Worm (Caenorhabditis elegans): ENCODE measurements around the gene srd-30.

Gene srd-30

ce11 chrV:7624152-7624551 lies 5.5 kb upstream of the srd-30 start, which contains the start of gene C50E3.13:
Gene C50E3.13, minus strand, starts transcription at chrV:7624252.
- TF ChIP-seq aptf-3 (GFP tag; IDR thresholded peaks at IDR 0.05) (no peak), rcor-1 (GFP tag; IDR thresholded peaks at IDR 0.05) (no peak), sea-2 (GFP tag; IDR thresholded peaks at IDR 0.05) (no peak), F57C9.4 (tag; optimal IDR thresholded peaks at IDR 0.05) (no peak), lag-1 (GFP tag; IDR thresholded peaks at IDR 0.05) (no peak), T07F8.4 (tag; optimal IDR thresholded peaks at IDR 0.05) (no peak), let-607 (tag; optimal IDR thresholded peaks at IDR 0.05) (no peak), egl-18 (GFP tag; IDR thresholded peaks at IDR 0.05) (no peak), F33H1.4 (GFP tag; IDR thresholded peaks at IDR 0.05) (no peak), tlf-1 (GFP tag; optimal IDR thresholded peaks at IDR 0.05) (no peak)

- TF ChIP-seq let-607 (tag; optimal IDR thresholded peaks at IDR 0.05) (no peak), pha-4 (tag; optimal IDR thresholded peaks at IDR 0.05) (no peak), F49E8.2 (tag; optimal IDR thresholded peaks at IDR 0.05; ENCODE audit: insufficient read depth) (no peak), egl-18 (GFP tag; IDR thresholded peaks at IDR 0.05) (no peak), cebp-2 (GFP tag; IDR thresholded peaks at IDR 0.05) (no peak), hlh-26 (GFP tag; conservative IDR thresholded peaks at IDR 0.05) (no peak), Y56A3A.18 (GFP tag; IDR thresholded peaks at IDR 0.05) (no peak), attf-3 (GFP tag; conservative IDR thresholded peaks at IDR 0.05) (no peak), attf-6 (GFP tag; IDR thresholded peaks at IDR 0.05) (no peak), rpc-1 (optimal IDR thresholded peaks at IDR 0.05) (no peak), rpc-1 (tag; optimal IDR thresholded peaks at IDR 0.05) (no peak)
These were observed 5.0 kb upstream of the srd-30 start, which contains the start of gene grsp-4 for ce11 chrV:7624652-7625051. Gene grsp-4, plus strand, starts transcription at chrV:7624952.

- TF ChIP-seq unc-62 (GFP tag; optimal IDR thresholded peaks at IDR 0.05) (no peak), egl-44 (GFP tag; IDR thresholded peaks at IDR 0.05) (no peak), ztf-6 (GFP tag; IDR thresholded peaks at IDR 0.05) (no peak), lir-1 (GFP tag; conservative IDR thresholded peaks at IDR 0.05) (no peak), lag-1 (GFP tag; IDR thresholded peaks at IDR 0.05) (no peak), F23B12.7 (tag; optimal IDR thresholded peaks at IDR 0.05; ENCODE audit: insufficient read depth) (no peak), cebp-1 (GFP tag; IDR thresholded peaks at IDR 0.05) (no peak), cebp-1 (tag; optimal IDR thresholded peaks at IDR 0.05) (no peak), snpc-3.4 (tag; optimal IDR thresholded peaks at IDR 0.05) (no peak), unc-130 (GFP tag; optimal IDR thresholded peaks at IDR 0.05) (no peak), ceh-58 (GFP tag; IDR thresholded peaks at IDR 0.05) (no peak)
These were observed 3.1 kb upstream of the srd-30 start, which contains the start of gene F07C4.6 for ce11 chrV:7626550-7626949. Gene F07C4.6, plus strand, starts transcription at chrV:7626850.

- TF ChIP-seq hlh-12 (tag; optimal IDR thresholded peaks at IDR 0.05) = no peak
These were observed 2.1 kb downstream of the srd-30 start, which contains the start of gene srd-25 for ce11 chrV:7631732-7632131. Gene srd-25, plus strand, starts transcription at chrV:7632032.

- TF ChIP-seq madf-3 (GFP tag; IDR thresholded peaks at IDR 0.05) (no peak), gei-17 (GFP tag; optimal IDR thresholded peaks at IDR 0.05) (no peak), hlh-26 (GFP tag; conservative IDR thresholded peaks at IDR 0.05) (no peak), him-1 (tag; optimal IDR thresholded peaks at IDR 0.05) (no peak), mcd-1 (GFP tag; IDR thresholded peaks at IDR 0.05) (no peak), nhr-179 (tag; optimal IDR thresholded peaks at IDR 0.05) (no peak), K11D2.4 (GFP tag; IDR thresholded peaks at IDR 0.05) (no peak), C06A6.2 (GFP tag; conservative IDR thresholded peaks at IDR 0.05) (no peak), lin-40 (tag; optimal IDR thresholded peaks at IDR 0.05) (no peak), ztf-3 (GFP tag; optimal IDR thresholded peaks at IDR 0.05) (no peak), ZK185.1 (tag; optimal IDR thresholded peaks at IDR 0.05; ENCODE audit: poor library complexity, severe bottlenecking) (no peak), B0261.1 (tag; optimal IDR thresholded peaks at IDR 0.05) (no peak), efl-1 (GFP tag; optimal IDR thresholded peaks at IDR 0.05) (no peak), Y53F4B.3 (GFP tag; IDR thresholded peaks at IDR 0.05) (no peak), tlf-1 (GFP tag; optimal IDR thresholded peaks at IDR 0.05) (no peak)
These were observed 5.1 kb downstream of the srd-30 start, which contains the start of gene srd-31 for ce11 chrV:7634657-7635056. Gene srd-31, minus strand, starts transcription at chrV:7634757.

All from whole organism, young adult.